Worm (Caenorhabditis elegans): ENCODE measurements around the gene K07B1.7.

DNA sequence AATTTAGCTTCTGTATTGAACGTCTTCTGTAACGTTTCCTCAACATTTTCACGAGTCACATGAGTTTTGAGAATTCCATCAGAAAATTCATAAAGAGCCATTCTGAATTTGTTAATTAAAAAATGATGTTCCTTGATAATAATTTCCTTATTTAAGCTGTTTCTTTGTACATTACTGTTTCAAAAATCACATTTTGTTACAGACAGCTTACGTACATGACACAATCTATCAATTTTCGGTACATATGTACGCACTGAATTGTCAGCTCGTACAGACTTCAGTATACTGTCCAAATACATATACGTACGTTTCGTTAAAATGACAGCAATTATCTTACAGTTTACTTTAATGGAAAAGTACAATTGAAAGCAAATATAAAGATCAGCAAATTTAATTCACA lies 29.7 kb upstream of the K07B1.7 start, which contains the start of gene E02C12.19:
- TF ChIP-seq mcd-1 (GFP tag; IDR thresholded peaks at IDR 0.05) = no peak
- TF ChIP-seq Y56A3A.18 (GFP tag; IDR thresholded peaks at IDR 0.05) = no peak
- TF ChIP-seq nfya-1 (tag; optimal IDR thresholded peaks at IDR 0.05; ENCODE audit: borderline replicate concordance, insufficient read depth) = no peak
- TF ChIP-seq nhr-80 (tag; optimal IDR thresholded peaks at IDR 0.05) = no peak
- no peak for TF ChIP-seq pha-4 (tag; optimal IDR thresholded peaks at IDR 0.05)
- no peak for TF ChIP-seq hmg-20 (GFP tag; IDR thresholded peaks at IDR 0.05)
- no peak for TF ChIP-seq dpff-1 (tag; optimal IDR thresholded peaks at IDR 0.05)
- no peak for TF ChIP-seq ama-1 (optimal IDR thresholded peaks at IDR 0.05)
- no peak for TF ChIP-seq ama-1 (GFP tag; optimal IDR thresholded peaks at IDR 0.05)
- TF ChIP-seq nfya-2 (GFP tag; IDR thresholded peaks at IDR 0.05) = no peak
- no peak for TF ChIP-seq nhr-90 (tag; optimal IDR thresholded peaks at IDR 0.05)

All from whole organism, young adult.